Fruit fly (Drosophila melanogaster): Measurements from ENCODE around the gene trio.

The trio gene

dm6 chr3L:1064381-1064780, 29.7 kb upstream of the trio start (continued):
- TF ChIP-seq Gug (GFP tag; IDR thresholded peaks at IDR 0.05), result peak; percentile 58
- peak in 1 of 2 experiments; percentile 31 for TF ChIP-seq salr (GFP tag; optimal IDR thresholded peaks at IDR 0.05)
- peak; percentile 12 for TF ChIP-seq svp (GFP tag)
- no peak for TF ChIP-seq Eip75B (GFP tag; optimal IDR thresholded peaks at IDR 0.05)
- TF ChIP-seq Ets21C (GFP tag; optimal IDR thresholded peaks at IDR 0.05), result no peak
- TF ChIP-seq net (GFP tag; optimal IDR thresholded peaks at IDR 0.05), result peak; percentile 39
- TF ChIP-seq eg (GFP tag; IDR thresholded peaks at IDR 0.05), result peak; percentile 88
- peak; percentile 55 for TF ChIP-seq OdsH (GFP tag; optimal IDR thresholded peaks at IDR 0.05)
- no peak for TF ChIP-seq CG7368 (GFP tag; optimal IDR thresholded peaks at IDR 0.05)
- TF ChIP-seq CG8632 (GFP tag; optimal IDR thresholded peaks at IDR 0.05), result peak; percentile 64
- peak; percentile 24 for TF ChIP-seq pdm3 (GFP tag; optimal IDR thresholded peaks at IDR 0.05)
- TF ChIP-seq Sox15 (GFP tag; optimal IDR thresholded peaks at IDR 0.05), result no peak
- TF ChIP-seq CG3032 (tag; optimal IDR thresholded peaks at IDR 0.05), result peak; percentile 75
- TF ChIP-seq CG6854 (GFP tag; optimal IDR thresholded peaks at IDR 0.05), result no peak
- TF ChIP-seq CG1621 (tag; optimal IDR thresholded peaks at IDR 0.05), result peak; percentile 11
- peak; percentile 50 for TF ChIP-seq CG10631 (GFP tag; optimal IDR thresholded peaks at IDR 0.05)
- no peak for TF ChIP-seq Sox102F (GFP tag; optimal IDR thresholded peaks at IDR 0.05)
- TF ChIP-seq Ets96B (tag; optimal IDR thresholded peaks at IDR 0.05), result peak; percentile 79
- TF ChIP-seq Blimp-1 (GFP tag; optimal IDR thresholded peaks at IDR 0.05), result no peak
- TF ChIP-seq Eip78C (GFP tag), result peak; percentile 61
- no peak for TF ChIP-seq fkh (GFP tag; optimal IDR thresholded peaks at IDR 0.05)
- no peak for TF ChIP-seq CG31627 (GFP tag; optimal IDR thresholded peaks at IDR 0.05)
- peak; percentile 29 for TF ChIP-seq CG6792 (GFP tag; optimal IDR thresholded peaks at IDR 0.05)
- TF ChIP-seq CG32006 (GFP tag; optimal IDR thresholded peaks at IDR 0.05), result peak; percentile 83
- peak; percentile 61 for TF ChIP-seq Lpt (GFP tag; optimal IDR thresholded peaks at IDR 0.05)
- TF ChIP-seq Hr39 (GFP tag; optimal IDR thresholded peaks at IDR 0.05), result no peak
- TF ChIP-seq spab (GFP tag; optimal IDR thresholded peaks at IDR 0.05), result peak; percentile 38
- peak; percentile 42 for TF ChIP-seq CG4318 (GFP tag; optimal IDR thresholded peaks at IDR 0.05)

dm6 chr3L:1062463-1062862, 27.8 kb upstream of the trio start:
- TF ChIP-seq CG6792 (GFP tag; optimal IDR thresholded peaks at IDR 0.05), result no peak
- TF ChIP-seq Smox (GFP tag; optimal IDR thresholded peaks at IDR 0.05), result no peak
- no peak for TF ChIP-seq fd59A (GFP tag; optimal IDR thresholded peaks at IDR 0.05)
- TF ChIP-seq OdsH (GFP tag; optimal IDR thresholded peaks at IDR 0.05), result no peak
- TF ChIP-seq CG16779 (tag; optimal IDR thresholded peaks at IDR 0.05), result no peak
- no peak for TF ChIP-seq CG11294 (GFP tag; IDR thresholded peaks at IDR 0.05)

dm6 chr3L:1055932-1056331, 21.3 kb upstream of the trio start:
- TF ChIP-seq Smox (GFP tag; optimal IDR thresholded peaks at IDR 0.05), result no peak
- no peak for TF ChIP-seq CG9139 (GFP tag; optimal IDR thresholded peaks at IDR 0.05)
- peak; percentile 27 for TF ChIP-seq Sox14 (GFP tag; optimal IDR thresholded peaks at IDR 0.05)
- peak; percentile 26 for TF ChIP-seq Eip78C (GFP tag)
- TF ChIP-seq salr (GFP tag; optimal IDR thresholded peaks at IDR 0.05), result peak in 1 of 2 experiments; percentile 7
- TF ChIP-seq CG6854 (GFP tag; optimal IDR thresholded peaks at IDR 0.05), result no peak
- TF ChIP-seq CG3032 (tag; optimal IDR thresholded peaks at IDR 0.05), result no peak
- no peak for TF ChIP-seq Gug (GFP tag; IDR thresholded peaks at IDR 0.05)
- peak; percentile 73 for TF ChIP-seq CG32006 (GFP tag; optimal IDR thresholded peaks at IDR 0.05)
- no peak for TF ChIP-seq CG8632 (GFP tag; optimal IDR thresholded peaks at IDR 0.05)
- TF ChIP-seq acj6 (GFP tag; optimal IDR thresholded peaks at IDR 0.05), result peak; percentile 7
- TF ChIP-seq pdm3 (GFP tag; optimal IDR thresholded peaks at IDR 0.05), result no peak
- TF ChIP-seq spab (GFP tag; optimal IDR thresholded peaks at IDR 0.05), result no peak
- TF ChIP-seq Hr4 (GFP tag; optimal IDR thresholded peaks at IDR 0.05), result peak; percentile 50
- peak; percentile 20 for TF ChIP-seq dac (GFP tag; optimal IDR thresholded peaks at IDR 0.05)
- TF ChIP-seq CG11294 (GFP tag; IDR thresholded peaks at IDR 0.05), result no peak
- 0 out of 2 replicates have a peak, but pooled peaks have one; percentile 50 for TF ChIP-seq CG15336 (GFP tag; IDR thresholded peaks at IDR 0.05)

All from whole organism, prepupa.